Fruit fly (Drosophila melanogaster) whole organism, prepupa: ENCODE results near the gene CG8562.

Experiments
- Blimp-1 ChIP-seq: fragments of 200-800 bp; sonication (Bioruptor generic); optimal IDR thresholded peaks from 3 replicates; lab custom pipeline; 2017; ENCODE audit warnings: missing biosample characterization, missing genetic modification characterization, mild to moderate bottlenecking, moderate library complexity, missing genetic modification reagents
- CG10631 ChIP-seq: fragments of 200-800 bp; sonication (Bioruptor generic); optimal IDR thresholded peaks from 2 replicates; lab custom pipeline; 2016; ENCODE audit warnings: missing biosample characterization, missing genetic modification characterization
- CG10669 ChIP-seq: fragments of 200-800 bp; sonication (Bioruptor generic); optimal IDR thresholded peaks from 3 replicates; lab custom pipeline; 2018; ENCODE audit warnings: missing biosample characterization, mild to moderate bottlenecking, missing genetic modification characterization, moderate library complexity
- CG11294 ChIP-seq: fragments of 200-800 bp; sonication (Bioruptor generic); IDR thresholded peaks from 2 replicates; pipeline ENCODE4 v1.3.6; 2022; ENCODE audit warnings: missing biosample characterization, missing genetic modification characterization
- CG11762 ChIP-seq: fragments of 200-800 bp; sonication (Bioruptor generic); optimal IDR thresholded peaks from 3 replicates; lab custom pipeline; 2016; ENCODE audit warnings: missing biosample characterization, missing genetic modification characterization; ENCODE audit not compliant: insufficient read depth
- CG11902 ChIP-seq: fragments of 200-800 bp; sonication (Bioruptor generic); optimal IDR thresholded peaks from 3 replicates; lab custom pipeline; 2016; ENCODE audit warnings: missing biosample characterization, missing genetic modification characterization
- CG15336 ChIP-seq: fragments of 200-800 bp; sonication (Bioruptor generic); IDR thresholded peaks from 2 replicates; pipeline ENCODE4 v1.3.6; 2022; ENCODE audit warnings: missing biosample characterization, missing genetic modification characterization
- CG1621 ChIP-seq: fragments of 200-800 bp; sonication (Bioruptor generic); optimal IDR thresholded peaks from 3 replicates; lab custom pipeline; 2018; ENCODE audit warnings: missing biosample characterization, mild to moderate bottlenecking, missing genetic modification characterization
- CG3032 ChIP-seq: fragments of 200-800 bp; optimal IDR thresholded peaks from 2 replicates; lab custom pipeline; 2019; ENCODE audit warnings: missing biosample characterization, mild to moderate bottlenecking, missing genetic modification characterization, moderate library complexity
- CG31627 ChIP-seq: fragments of 200-800 bp; sonication (Bioruptor generic); optimal IDR thresholded peaks from 3 replicates; lab custom pipeline; 2016; ENCODE audit warnings: missing biosample characterization, missing genetic modification characterization
- CG3919 ChIP-seq: fragments of 200-800 bp; sonication (Bioruptor generic); optimal IDR thresholded peaks from 3 replicates; lab custom pipeline; 2016; ENCODE audit warnings: missing biosample characterization, missing genetic modification characterization
- CG4318 ChIP-seq: fragments of 200-800 bp; sonication (Bioruptor generic); optimal IDR thresholded peaks from 3 replicates; lab custom pipeline; 2017; ENCODE audit warnings: missing biosample characterization, mild to moderate bottlenecking, missing genetic modification characterization
- CG6163 ChIP-seq: fragments of 200-800 bp; sonication (Bioruptor generic); IDR thresholded peaks from 3 replicates; pipeline ENCODE4 v1.3.6; 2022; ENCODE audit warnings: missing biosample characterization, missing genetic modification characterization
- CG6276 ChIP-seq: fragments of 200-800 bp; sonication (Bioruptor generic); optimal IDR thresholded peaks from 2 replicates; lab custom pipeline; 2017; ENCODE audit warnings: missing biosample characterization, mild to moderate bottlenecking, missing genetic modification characterization
- CG6792 ChIP-seq: fragments of 200-800 bp; sonication (Bioruptor generic); optimal IDR thresholded peaks from 3 replicates; lab custom pipeline; 2016; ENCODE audit warnings: missing biosample characterization, missing genetic modification characterization
- CG7368 ChIP-seq: fragments of 200-800 bp; sonication (Bioruptor generic); optimal IDR thresholded peaks from 3 replicates; lab custom pipeline; 2016; ENCODE audit warnings: missing biosample characterization, missing genetic modification characterization
- CG8119 ChIP-seq: fragments of 200-800 bp; sonication (Bioruptor generic); IDR thresholded peaks from 3 replicates; pipeline ENCODE4 v1.3.6; 2022; ENCODE audit warnings: missing biosample characterization, missing genetic modification characterization
- CG8632 ChIP-seq: fragments of 200-800 bp; sonication (Bioruptor generic); optimal IDR thresholded peaks from 3 replicates; lab custom pipeline; 2016; ENCODE audit warnings: missing biosample characterization, missing genetic modification characterization
- Eip78C ChIP-seq: fragments of 200-800 bp; sonication (Bioruptor generic); peaks from one replicate; lab custom pipeline; 2016; ENCODE audit warnings: missing biosample characterization, missing genetic modification characterization
- Eip93F ChIP-seq: fragments of 200-800 bp; sonication (Bioruptor generic); optimal IDR thresholded peaks from 2 replicates; lab custom pipeline; 2016; ENCODE audit warnings: missing biosample characterization, mild to moderate bottlenecking, missing genetic modification characterization
- Ets21C ChIP-seq: fragments of 200-800 bp; sonication (Bioruptor generic); optimal IDR thresholded peaks from 3 replicates; lab custom pipeline; 2016; ENCODE audit warnings: missing biosample characterization, missing genetic modification characterization
- Ets96B ChIP-seq: fragments of 200-800 bp; optimal IDR thresholded peaks from 2 replicates; lab custom pipeline; 2019; ENCODE audit warnings: missing biosample characterization, mild to moderate bottlenecking, missing genetic modification characterization, moderate library complexity
- Gug ChIP-seq: fragments of 200-800 bp; sonication (Bioruptor generic); IDR thresholded peaks from 2 replicates; pipeline ENCODE4 v1.3.6; 2022; ENCODE audit warnings: missing biosample characterization, missing genetic modification characterization
- Hr39 ChIP-seq: fragments of 200-800 bp; sonication (Bioruptor generic); optimal IDR thresholded peaks from 2 replicates; lab custom pipeline; 2016; ENCODE audit warnings: missing biosample characterization, missing genetic modification characterization
- Hr4 ChIP-seq: fragments of 200-800 bp; sonication (Bioruptor generic); optimal IDR thresholded peaks from 3 replicates; lab custom pipeline; 2016; ENCODE audit warnings: missing biosample characterization, missing genetic modification characterization
- Lpt ChIP-seq: fragments of 200-800 bp; sonication (Bioruptor generic); optimal IDR thresholded peaks from 3 replicates; lab custom pipeline; 2016; ENCODE audit warnings: missing biosample characterization, missing genetic modification characterization
- Met ChIP-seq: fragments of 200-800 bp; sonication (Bioruptor generic); optimal IDR thresholded peaks from 3 replicates; lab custom pipeline; 2016; ENCODE audit warnings: missing biosample characterization, missing genetic modification characterization
- Sox102F ChIP-seq: fragments of 200-800 bp; sonication (Bioruptor generic); optimal IDR thresholded peaks from 2 replicates; lab custom pipeline; 2016; ENCODE audit warnings: missing biosample characterization, mild to moderate bottlenecking, missing genetic modification characterization
- achi ChIP-seq: fragments of 200-800 bp; sonication (Bioruptor generic); optimal IDR thresholded peaks from 3 replicates; lab custom pipeline; 2016; ENCODE audit warnings: missing biosample characterization, missing genetic modification characterization
- acj6 ChIP-seq: fragments of 200-800 bp; sonication (Bioruptor generic); optimal IDR thresholded peaks from 3 replicates; lab custom pipeline; 2016; ENCODE audit warnings: missing biosample characterization, missing genetic modification characterization
- dac ChIP-seq: fragments of 200-800 bp; sonication (Bioruptor generic); optimal IDR thresholded peaks from 2 replicates; lab custom pipeline; 2017; ENCODE audit warnings: missing biosample characterization, mild to moderate bottlenecking, missing genetic modification characterization
- dsx ChIP-seq: fragments of 200-800 bp; optimal IDR thresholded peaks from 3 replicates; lab custom pipeline; 2019; ENCODE audit warnings: missing biosample characterization, mild to moderate bottlenecking, missing genetic modification characterization, moderate library complexity; ENCODE audit not compliant: poor library complexity, severe bottlenecking
- eg ChIP-seq: fragments of 200-800 bp; sonication (Bioruptor generic); IDR thresholded peaks from 3 replicates; pipeline ENCODE4 v1.3.6; 2022; ENCODE audit warnings: missing biosample characterization, missing genetic modification characterization
- fd59A ChIP-seq: fragments of 200-800 bp; sonication (Bioruptor generic); optimal IDR thresholded peaks from 2 replicates; lab custom pipeline; 2017; ENCODE audit warnings: missing biosample characterization, mild to moderate bottlenecking, missing genetic modification characterization, missing genetic modification reagents
- lz ChIP-seq: fragments of 200-800 bp; sonication (Bioruptor generic); optimal IDR thresholded peaks from 3 replicates; lab custom pipeline; 2016; ENCODE audit warnings: missing biosample characterization, missing genetic modification characterization
- net ChIP-seq: fragments of 200-800 bp; sonication (Bioruptor generic); optimal IDR thresholded peaks from 3 replicates; lab custom pipeline; 2016; ENCODE audit warnings: missing biosample characterization, missing genetic modification characterization
- salr ChIP-seq, 2 experiments: fragments of 200-800 bp; sonication (Bioruptor generic); optimal IDR thresholded peaks; 3 replicates each; lab custom pipeline; 2016 to 2018; ENCODE audit warnings: missing biosample characterization in 2 of 2, missing genetic modification characterization in 2 of 2, mild to moderate bottlenecking in 1 of 2
- spab ChIP-seq: fragments of 200-800 bp; sonication (Bioruptor generic); optimal IDR thresholded peaks from 2 replicates; lab custom pipeline; 2017; ENCODE audit warnings: missing biosample characterization, mild to moderate bottlenecking, missing genetic modification characterization, missing genetic modification reagents
- ss ChIP-seq, 2 experiments: fragments of 200-800 bp; sonication (Bioruptor generic); optimal IDR thresholded peaks; 2 replicates in 1 of 2; 3 replicates in 1 of 2; lab custom pipeline; 2017 to 2018; ENCODE audit warnings: mild to moderate bottlenecking in 2 of 2, missing biosample characterization in 2 of 2, missing genetic modification characterization in 2 of 2, moderate library complexity in 1 of 2
- svp ChIP-seq: fragments of 200-800 bp; sonication (Bioruptor generic); peaks from one replicate; lab custom pipeline; 2016; ENCODE audit warnings: missing biosample characterization, missing genetic modification characterization
- topi ChIP-seq: fragments of 200-800 bp; sonication (Bioruptor generic); optimal IDR thresholded peaks from 3 replicates; lab custom pipeline; 2016; ENCODE audit warnings: missing biosample characterization, missing genetic modification characterization
- vri ChIP-seq: fragments of 200-800 bp; sonication (Bioruptor generic); optimal IDR thresholded peaks from 3 replicates; lab custom pipeline; 2016; ENCODE audit warnings: missing biosample characterization, mild to moderate bottlenecking, missing genetic modification characterization

CG8562 gene

dm6 chr3L:7433325-7433827, 35.3 kb downstream of the CG8562 start (continued):
- TF ChIP-seq fd59A: peak; percentile 27
- TF ChIP-seq eg (GFP tag; lab: Robert Waterston, UW): peak; percentile 78
- TF ChIP-seq svp: no peak
- no peak for TF ChIP-seq CG3919 (GFP tag; lab: Kevin White, UChicago)
- peak; percentile 18; the same call in 1 of the 2 replicates for TF ChIP-seq CG11294 (GFP tag; lab: Robert Waterston, UW)
- TF ChIP-seq dsx: peak; percentile 33
- no peak for TF ChIP-seq CG6792 (GFP tag; lab: Kevin White, UChicago)
- TF ChIP-seq spab (GFP tag; lab: Kevin White, UChicago): peak; percentile 22
- peak; percentile 68 for TF ChIP-seq Gug (GFP tag; lab: Robert Waterston, UW)
- peak; percentile 24 for TF ChIP-seq dac (GFP tag; lab: Kevin White, UChicago)
- no peak for TF ChIP-seq Sox102F (GFP tag; lab: Kevin White, UChicago)
- peak; percentile 28 to 53 for TF ChIP-seq ss (GFP tag; optimal IDR thresholded peaks at IDR 0.05; lab: Kevin White, UChicago)
- TF ChIP-seq CG8119 (GFP tag; lab: Robert Waterston, UW): peak; percentile 48; the same call in 2 of the 3 replicates
- no peak for TF ChIP-seq Hr4
- TF ChIP-seq CG4318 (GFP tag; lab: Kevin White, UChicago): no peak
- no peak for TF ChIP-seq Ets21C (GFP tag; lab: Kevin White, UChicago)
- TF ChIP-seq Lpt (GFP tag; lab: Kevin White, UChicago): peak; percentile 44
- TF ChIP-seq Blimp-1 (GFP tag; lab: Kevin White, UChicago): no peak
- TF ChIP-seq CG8632 (GFP tag; lab: Kevin White, UChicago): no peak
- TF ChIP-seq acj6 (GFP tag; lab: Kevin White, UChicago): no peak
- TF ChIP-seq Eip93F (GFP tag; lab: Kevin White, UChicago): no peak
- no peak for TF ChIP-seq CG31627
- peak; percentile 78 for TF ChIP-seq CG6163 (GFP tag; lab: Robert Waterston, UW)
- TF ChIP-seq Met (GFP tag; lab: Kevin White, UChicago): no peak
- TF ChIP-seq Hr39 (GFP tag; lab: Kevin White, UChicago): no peak
- no peak; the same call in none of the 2 replicates for TF ChIP-seq CG15336 (GFP tag; lab: Robert Waterston, UW)
- TF ChIP-seq, all 60 proteins: peak for 27

dm6 chr3L:7434198-7434597, 36.1 kb downstream of the CG8562 start:
- TF ChIP-seq CG3032: no peak
- no peak for TF ChIP-seq salr (GFP tag; optimal IDR thresholded peaks at IDR 0.05; lab: Kevin White, UChicago)
- TF ChIP-seq topi (GFP tag; lab: Kevin White, UChicago): no peak
- no peak for TF ChIP-seq Sox102F (GFP tag; lab: Kevin White, UChicago)
- TF ChIP-seq Ets21C (GFP tag; lab: Kevin White, UChicago): no peak

dm6 chr3L:7434715-7435653, 36.9 kb downstream of the CG8562 start, which contains the start of gene Rac2:
Rac2 (minus strand) TSS chr3L:7435190.
- peak; percentile 54 for TF ChIP-seq Ets96B
- no peak for TF ChIP-seq CG11902
- TF ChIP-seq net (GFP tag; lab: Kevin White, UChicago): peak; percentile 69
- peak; percentile 88 for TF ChIP-seq svp
- peak; percentile 21 for TF ChIP-seq dac (GFP tag; lab: Kevin White, UChicago)
- TF ChIP-seq CG6276 (GFP tag; lab: Kevin White, UChicago): peak; percentile 70
- TF ChIP-seq CG3919 (GFP tag; lab: Kevin White, UChicago): peak; percentile 70
- peak; percentile 46 to 67 for TF ChIP-seq salr (GFP tag; optimal IDR thresholded peaks at IDR 0.05; lab: Kevin White, UChicago)
- peak; percentile 40 for TF ChIP-seq CG31627
- TF ChIP-seq vri (GFP tag; lab: Kevin White, UChicago): peak; percentile 78
- TF ChIP-seq eg (GFP tag; lab: Robert Waterston, UW): peak; percentile 64; the same call in 2 of the 3 replicates
- TF ChIP-seq CG10631 (GFP tag; lab: Kevin White, UChicago): peak; percentile 47
- peak; percentile 28 for TF ChIP-seq Hr39 (GFP tag; lab: Kevin White, UChicago)
- peak; percentile 52 for TF ChIP-seq dsx
- TF ChIP-seq CG11762 (GFP tag; lab: Kevin White, UChicago): peak; percentile 22
- peak; percentile 30; the same call in 1 of the 2 replicates for TF ChIP-seq CG11294 (GFP tag; lab: Robert Waterston, UW)
- peak; percentile 52 for TF ChIP-seq CG1621
- TF ChIP-seq CG7368 (GFP tag; lab: Kevin White, UChicago): peak; percentile 41
- peak; percentile 58 for TF ChIP-seq CG15336 (GFP tag; lab: Robert Waterston, UW)
- TF ChIP-seq CG8632 (GFP tag; lab: Kevin White, UChicago): no peak
- TF ChIP-seq Eip78C: peak; percentile 83
- TF ChIP-seq CG4318 (GFP tag; lab: Kevin White, UChicago): peak; percentile 4
- peak; percentile 54 for TF ChIP-seq CG10669 (GFP tag; lab: Kevin White, UChicago)
- peak; percentile 67 for TF ChIP-seq Hr4
- TF ChIP-seq achi (GFP tag; lab: Kevin White, UChicago): peak; percentile 58
- TF ChIP-seq spab (GFP tag; lab: Kevin White, UChicago): peak; percentile 14
- peak; percentile 31 for TF ChIP-seq topi (GFP tag; lab: Kevin White, UChicago)
- peak; percentile 30 for TF ChIP-seq lz
